Fruit fly (Drosophila melanogaster) whole organism, embryonic: ENCODE measurements around the gene Cpr78E.

ENCODE experiments used
- ATbp ChIP-seq: fragments of 200-800 bp; sonication (Bioruptor generic); optimal IDR thresholded peaks from 2 replicates; lab custom pipeline; 2017; ENCODE audit warnings: missing biosample characterization, mild to moderate bottlenecking, missing genetic modification characterization, missing genetic modification reagents
- Awh ChIP-seq: fragments of 200-800 bp; sonication (Bioruptor generic); IDR thresholded peaks from 2 replicates; pipeline ENCODE4, ENCODE4 v1.3.6; 2022; ENCODE audit warnings: missing biosample characterization, missing genetic modification characterization
- CG10431 ChIP-seq: fragments of 200-800 bp; sonication (Bioruptor generic); optimal IDR thresholded peaks from 3 replicates; lab custom pipeline; 2018; ENCODE audit warnings: missing biosample characterization, mild to moderate bottlenecking, missing genetic modification characterization
- CG12155 ChIP-seq: fragments of 200-800 bp; sonication (Bioruptor generic); optimal IDR thresholded peaks from 3 replicates; lab custom pipeline; 2016; ENCODE audit warnings: missing biosample characterization, missing genetic modification characterization
- CG12659 ChIP-seq: fragments of 200-800 bp; sonication (Bioruptor generic); optimal IDR thresholded peaks from 3 replicates; lab custom pipeline; 2017; ENCODE audit warnings: mild to moderate bottlenecking, missing biosample characterization, missing genetic modification reagents, missing genetic modification characterization
- CG13296 ChIP-seq: fragments of 200-800 bp; sonication (Bioruptor generic); optimal IDR thresholded peaks from 3 replicates; lab custom pipeline; 2018; ENCODE audit warnings: missing biosample characterization, mild to moderate bottlenecking, missing genetic modification characterization
- CG2875 ChIP-seq: fragments of 200-800 bp; sonication (Bioruptor generic); optimal IDR thresholded peaks from 2 replicates; lab custom pipeline; 2017; ENCODE audit warnings: missing biosample characterization, mild to moderate bottlenecking, missing genetic modification characterization, missing genetic modification reagents
- CG30020 ChIP-seq: fragments of 200-800 bp; optimal IDR thresholded peaks from 2 replicates; lab custom pipeline; 2019; ENCODE audit warnings: missing biosample characterization, mild to moderate bottlenecking, missing genetic modification characterization, moderate library complexity
- CG34224 ChIP-seq: fragments of 200-800 bp; sonication (Bioruptor generic); IDR thresholded peaks from 3 replicates; pipeline ENCODE4 v1.3.6; 2022; ENCODE audit warnings: missing biosample characterization, missing genetic modification characterization; ENCODE audit not compliant: partially characterized antibody
- CG3995 ChIP-seq: fragments of 200-800 bp; sonication (Bioruptor generic); optimal IDR thresholded peaks from 3 replicates; lab custom pipeline; 2016; ENCODE audit warnings: missing biosample characterization, missing genetic modification characterization
- CG4617 ChIP-seq: fragments of 200-800 bp; sonication (Bioruptor generic); optimal IDR thresholded peaks from 3 replicates; lab custom pipeline; 2016; ENCODE audit warnings: missing biosample characterization, missing genetic modification characterization, borderline replicate concordance
- CG4730 ChIP-seq: fragments of 200-800 bp; sonication (Bioruptor generic); IDR thresholded peaks from 2 replicates; pipeline ENCODE4 v1.3.6; 2022; ENCODE audit warnings: missing biosample characterization, missing genetic modification characterization
- CG6689 ChIP-seq: fragments of 200-800 bp; sonication (Bioruptor generic); IDR thresholded peaks from 2 replicates; pipeline ENCODE4 v1.3.6; 2022; ENCODE audit warnings: missing biosample characterization, missing genetic modification characterization
- CG8765 ChIP-seq: fragments of 200-800 bp; sonication (Bioruptor generic); IDR thresholded peaks from 2 replicates; pipeline ENCODE4 v1.3.6; 2022; ENCODE audit warnings: missing biosample characterization, missing genetic modification characterization
- CG8944 ChIP-seq: fragments of 200-800 bp; sonication (Bioruptor generic); optimal IDR thresholded peaks from 3 replicates; lab custom pipeline; 2016; ENCODE audit warnings: missing biosample characterization, missing genetic modification characterization
- CG9797 ChIP-seq: fragments of 200-800 bp; sonication (Bioruptor generic); optimal IDR thresholded peaks from 3 replicates; lab custom pipeline; 2018; ENCODE audit warnings: missing biosample characterization, mild to moderate bottlenecking, missing genetic modification characterization
- D19B ChIP-seq: fragments of 200-800 bp; sonication (Bioruptor generic); optimal IDR thresholded peaks from 2 replicates; lab custom pipeline; 2017; ENCODE audit warnings: missing biosample characterization, mild to moderate bottlenecking, missing genetic modification characterization
- Dll ChIP-seq: fragments of 200-800 bp; sonication (Bioruptor generic); IDR thresholded peaks from 4 replicates; pipeline ENCODE4 v1.3.6; 2022; ENCODE audit warnings: missing biosample characterization, missing genetic modification characterization; ENCODE audit not compliant: partially characterized antibody
- Dp ChIP-seq: fragments of 200-800 bp; sonication (Bioruptor generic); optimal IDR thresholded peaks from 2 replicates; lab custom pipeline; 2018; ENCODE audit warnings: missing biosample characterization, mild to moderate bottlenecking, missing genetic modification characterization, moderate library complexity
- E2f2 ChIP-seq: fragments of 200-800 bp; sonication (Bioruptor generic); IDR thresholded peaks from 2 replicates; pipeline ENCODE4 v1.3.6; 2022; ENCODE audit warnings: missing biosample characterization, missing genetic modification characterization
- Ets97D ChIP-seq: fragments of 200-800 bp; sonication (Bioruptor generic); optimal IDR thresholded peaks from 3 replicates; lab custom pipeline; 2016; ENCODE audit warnings: missing biosample characterization, missing genetic modification characterization
- HHEX ChIP-seq: fragments of 200-800 bp; sonication (Bioruptor generic); optimal IDR thresholded peaks from 3 replicates; lab custom pipeline; 2017; ENCODE audit warnings: missing biosample characterization, mild to moderate bottlenecking, missing genetic modification characterization, missing genetic modification reagents
- HLH4C ChIP-seq: fragments of 200-800 bp; sonication (Bioruptor generic); IDR thresholded peaks from 3 replicates; pipeline ENCODE4 v1.3.6; 2022; ENCODE audit warnings: missing biosample characterization, missing genetic modification characterization; ENCODE audit not compliant: partially characterized antibody
- Lhr ChIP-seq: fragments of 200-800 bp; sonication (Bioruptor generic); optimal IDR thresholded peaks from 3 replicates; lab custom pipeline; 2017; ENCODE audit warnings: mild to moderate bottlenecking, missing biosample characterization, missing genetic modification reagents, missing genetic modification characterization
- Lpt ChIP-seq: fragments of >200 bp; optimal IDR thresholded peaks from 2 replicates; lab custom pipeline; 2018; ENCODE audit warnings: missing biosample characterization, missing genetic modification characterization
- MBD-R2 ChIP-seq: fragments of 200-800 bp; sonication (Bioruptor generic); IDR thresholded peaks from 2 replicates; pipeline ENCODE4 v1.3.6; 2022; ENCODE audit warnings: missing biosample characterization, missing genetic modification characterization
- MESR4 ChIP-seq: fragments of 200-800 bp; sonication (Bioruptor generic); optimal IDR thresholded peaks from 2 replicates; lab custom pipeline; 2018; ENCODE audit warnings: missing biosample characterization, mild to moderate bottlenecking, missing genetic modification characterization, moderate library complexity
- Vsx1 ChIP-seq: fragments of 200-800 bp; sonication (Bioruptor generic); optimal IDR thresholded peaks from 2 replicates; lab custom pipeline; 2017; ENCODE audit warnings: missing biosample characterization, mild to moderate bottlenecking, missing genetic modification characterization, missing genetic modification reagents
- chn ChIP-seq: fragments of 200-800 bp; sonication (Bioruptor generic); optimal IDR thresholded peaks from 2 replicates; lab custom pipeline; 2016; ENCODE audit warnings: missing biosample characterization, missing genetic modification characterization
- crp ChIP-seq, 2 experiments: fragments of 200-800 bp; sonication (Bioruptor generic); optimal IDR thresholded peaks; 2 replicates in 1 of 2; 3 replicates in 1 of 2; lab custom pipeline; 2017; ENCODE audit warnings: missing biosample characterization in 2 of 2, missing genetic modification characterization in 2 of 2, mild to moderate bottlenecking in 1 of 2, moderate library complexity in 1 of 2
- esg ChIP-seq: fragments of 200-800 bp; sonication (Bioruptor generic); conservative IDR thresholded peaks from 2 replicates; pipeline ENCODE4 v1.3.6; 2022; ENCODE audit warnings: missing biosample characterization, missing genetic modification characterization
- ewg ChIP-seq: fragments of 200-800 bp; sonication (Bioruptor generic); optimal IDR thresholded peaks from 3 replicates; lab custom pipeline; 2017; ENCODE audit warnings: mild to moderate bottlenecking, missing biosample characterization, missing genetic modification reagents, missing genetic modification characterization
- exex ChIP-seq: fragments of 200-800 bp; sonication (Bioruptor generic); optimal IDR thresholded peaks from 4 replicates; lab custom pipeline; 2018; ENCODE audit warnings: missing biosample characterization, mild to moderate bottlenecking, missing genetic modification characterization, moderate library complexity
- gfzf ChIP-seq: fragments of 200-800 bp; sonication (Bioruptor generic); optimal IDR thresholded peaks from 2 replicates; lab custom pipeline; 2016; ENCODE audit warnings: missing biosample characterization, mild to moderate bottlenecking, missing genetic modification characterization, moderate library complexity
- gsb ChIP-seq: fragments of 200-800 bp; sonication (Bioruptor generic); IDR thresholded peaks from 2 replicates; pipeline ENCODE4 v1.3.6; 2022; ENCODE audit warnings: missing biosample characterization, missing genetic modification characterization
- knrl ChIP-seq: fragments of 200-800 bp; sonication (Bioruptor generic); IDR thresholded peaks from 3 replicates; pipeline ENCODE4 v1.3.6; 2022; ENCODE audit warnings: missing biosample characterization, missing genetic modification characterization; ENCODE audit not compliant: partially characterized antibody
- nerfin-1 ChIP-seq: fragments of 200-800 bp; sonication (Bioruptor generic); optimal IDR thresholded peaks from 3 replicates; lab custom pipeline; 2019; ENCODE audit warnings: missing biosample characterization, mild to moderate bottlenecking, missing genetic modification characterization, moderate library complexity
- onecut ChIP-seq: fragments of 200-800 bp; sonication (Bioruptor generic); IDR thresholded peaks from 2 replicates; pipeline ENCODE4 v1.3.6; 2022; ENCODE audit warnings: missing biosample characterization, missing genetic modification characterization
- pfk ChIP-seq: fragments of 200-800 bp; sonication (Bioruptor generic); optimal IDR thresholded peaks from 2 replicates; lab custom pipeline; 2018; ENCODE audit warnings: missing biosample characterization, mild to moderate bottlenecking, missing genetic modification characterization, moderate library complexity
- prd ChIP-seq, 3 experiments: fragments of >200 bp in 2 of 3; fragments of 200-800 bp in 1 of 3; sonication (Bioruptor generic) in 1 of 3; optimal IDR thresholded peaks in 2 of 3; IDR thresholded peaks in 1 of 3; 2 replicates in 2 of 3; 3 replicates in 1 of 3; pipeline versions ENCODE4 v1.3.6 to Lab custom; 2017 to 2022; ENCODE audit warnings: missing biosample characterization in 1 of 3, missing genetic modification characterization in 1 of 3
- pzg ChIP-seq: fragments of 200-800 bp; sonication (Bioruptor generic); optimal IDR thresholded peaks from 3 replicates; lab custom pipeline; 2018; ENCODE audit warnings: missing biosample characterization, mild to moderate bottlenecking, missing genetic modification characterization, moderate library complexity
- scrt ChIP-seq: fragments of 200-800 bp; sonication (Bioruptor generic); optimal IDR thresholded peaks from 2 replicates; lab custom pipeline; 2018; ENCODE audit warnings: missing biosample characterization, mild to moderate bottlenecking, missing genetic modification characterization, moderate library complexity
- sens ChIP-seq: fragments of 200-800 bp; sonication (Bioruptor generic); peaks from one replicate; lab custom pipeline; 2016; ENCODE audit warnings: missing biosample characterization, missing genetic modification characterization
- stwl ChIP-seq: fragments of 200-800 bp; sonication (Bioruptor generic); optimal IDR thresholded peaks from 3 replicates; lab custom pipeline; 2018; ENCODE audit warnings: missing biosample characterization, mild to moderate bottlenecking, missing genetic modification characterization, moderate library complexity
- trem ChIP-seq: fragments of 200-800 bp; optimal IDR thresholded peaks from 3 replicates; lab custom pipeline; 2019; ENCODE audit warnings: missing biosample characterization, mild to moderate bottlenecking, missing genetic modification characterization, moderate library complexity

Cpr78E gene

DNA sequence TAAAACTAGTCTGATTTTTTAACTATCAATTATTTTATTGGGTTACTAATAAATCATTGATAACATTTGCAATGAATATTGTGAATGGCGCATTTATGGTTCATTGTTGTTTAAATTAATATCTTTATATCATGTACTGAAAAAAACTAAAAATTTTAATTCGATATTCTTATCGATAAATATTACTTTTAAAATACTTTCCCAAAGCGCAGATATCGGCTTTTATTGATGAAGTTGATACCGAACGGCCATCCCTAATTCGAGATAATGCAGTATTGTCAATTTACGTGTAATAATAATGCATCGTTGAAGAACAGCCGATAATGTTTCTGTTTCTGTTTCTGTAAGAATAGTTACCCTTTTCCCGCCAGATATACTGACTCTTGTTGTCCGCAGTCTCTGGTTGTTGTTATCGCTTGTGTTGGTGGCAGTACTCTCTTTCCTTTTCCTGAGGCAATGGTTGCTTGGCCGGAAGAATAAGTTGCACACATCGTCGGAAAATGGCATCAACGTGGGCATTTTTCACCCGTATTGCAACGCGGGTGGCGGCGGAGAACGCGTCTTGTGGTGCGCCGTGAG lies 40.7 kb downstream of the Cpr78E start (continued):
- TF ChIP-seq MESR4 (GFP tag; lab: Kevin White, UChicago) (peak; percentile 78), onecut (GFP tag; lab: Robert Waterston, UW) (peak; percentile 52; the same call in 1 of the 2 replicates), HLH4C (GFP tag; lab: Robert Waterston, UW) (peak; percentile 68), CG8944 (GFP tag; lab: Kevin White, UChicago) (no peak), Dp (peak; percentile 33), CG4617 (peak; percentile 76), Awh (GFP tag; lab: Robert Waterston, UW) (no peak), exex (tag; lab: Kevin White, UChicago) (no peak), CG12155 (GFP tag; lab: Kevin White, UChicago) (no peak), gsb (no peak), Ets97D (GFP tag; lab: Kevin White, UChicago) (peak; percentile 19), Dll (GFP tag; lab: Robert Waterston, UW) (peak; percentile 79), E2f2 (GFP tag; lab: Robert Waterston, UW) (peak; percentile 44), esg (GFP tag; lab: Robert Waterston, UW) (no peak), CG34224 (GFP tag; lab: Robert Waterston, UW) (peak; percentile 72), knrl (GFP tag; lab: Robert Waterston, UW) (no peak)

dm6 chr3L:21625547-21625946 lies 41.2 kb downstream of the Cpr78E start, which contains the start of the genes CG7166 and Alg11:
Gene CG7166, minus strand, starts transcription at chr3L:21625647.
Gene Alg11, plus strand, starts transcription at chr3L:21625806.
- TF ChIP-seq CG6689 = no peak
- no peak for TF ChIP-seq CG8765 (GFP tag; lab: Robert Waterston, UW)
- TF ChIP-seq CG10431 (GFP tag; lab: Kevin White, UChicago) = no peak
- peak; percentile 88 for TF ChIP-seq ewg (GFP tag; lab: Kevin White, UChicago)
- peak; percentile 56 for TF ChIP-seq sens (GFP tag; lab: Kevin White, UChicago)

- TF ChIP-seq chn (GFP tag; lab: Kevin White, UChicago) (no peak), CG4730 (GFP tag; lab: Robert Waterston, UW) (no peak), CG30020 (peak; percentile 44), HHEX (no peak), gfzf (GFP tag; lab: Kevin White, UChicago) (peak; percentile 90), CG2875 (GFP tag; lab: Kevin White, UChicago) (no peak), nerfin-1 (tag; lab: Kevin White, UChicago) (peak; percentile 88), MBD-R2 (GFP tag; lab: Robert Waterston, UW) (peak; percentile 70), pfk (GFP tag; lab: Kevin White, UChicago) (no peak), Ets97D (GFP tag; lab: Kevin White, UChicago) (peak; percentile 3), prd (optimal IDR thresholded peaks at IDR 0.05; lab: Kevin White, UChicago) (no peak), prd (GFP tag; IDR thresholded peaks at IDR 0.05; lab: Robert Waterston, UW) (no peak), trem (peak; percentile 64), Lpt (GFP tag; lab: Kevin White, UChicago) (no peak), CG12659 (GFP tag; lab: Kevin White, UChicago) (peak; percentile 28), stwl (peak; percentile 68), ATbp (GFP tag; lab: Kevin White, UChicago) (no peak), Vsx1 (peak; percentile 87), Dp (peak; percentile 35), scrt (GFP tag; lab: Kevin White, UChicago) (peak; percentile 86), CG13296 (GFP tag; lab: Kevin White, UChicago) (no peak), CG9797 (GFP tag; lab: Kevin White, UChicago) (peak; percentile 75), Lhr (peak; percentile 31), D19B (GFP tag; lab: Kevin White, UChicago) (no peak), crp (GFP tag; optimal IDR thresholded peaks at IDR 0.05; lab: Kevin White, UChicago) (peak; percentile 15 to 88), CG3995 (peak; percentile 26), E2f2 (GFP tag; lab: Robert Waterston, UW) (peak; percentile 52), pzg (peak; percentile 37)
These were observed 49.4 kb downstream of the Cpr78E start, which contains the start of the genes S1P and CG11307 for dm6 chr3L:21617354-21617753. Gene S1P, minus strand, starts transcription at chr3L:21617376. Gene CG11307, plus strand, starts transcription at chr3L:21617623.
